Fruit fly (Drosophila melanogaster) Kc167 (cell line): ENCODE data around the gene Gr10a.

ENCODE experiments used
- Myc ChIP-seq: fragments of >200 bp; optimal IDR thresholded peaks from 2 replicates; lab custom pipeline; 2017; ENCODE audit warnings: missing external identifiers
- Sin3A ChIP-seq: fragments of >200 bp; optimal IDR thresholded peaks from 2 replicates; lab custom pipeline; 2018; ENCODE audit warnings: missing external identifiers
- h ChIP-seq: fragments of >200 bp; optimal IDR thresholded peaks from 3 replicates; lab custom pipeline; 2018; ENCODE audit warnings: missing external identifiers
- psq ChIP-seq: fragments of >200 bp; optimal IDR thresholded peaks from 2 replicates; lab custom pipeline; 2017; ENCODE audit warnings: missing external identifiers

dm6 chrX:11439270-11439669, 22.0 kb upstream of the Gr10a start:
- TF ChIP-seq psq (lab: Kevin White, UChicago) (no peak), Sin3A (lab: Kevin White, UChicago) (no peak), h (lab: Kevin White, UChicago) (no peak), Myc (lab: Kevin White, UChicago) (no peak)
